Fruit fly (Drosophila melanogaster) whole organism, larva: Measurements from ENCODE around the gene nerfin-1.

Source experiments
- noc ChIP-seq: fragments of 200-800 bp; sonication (Bioruptor generic); optimal IDR thresholded peaks from 3 replicates; lab custom pipeline; 2019; ENCODE audit warnings: missing biosample characterization, mild to moderate bottlenecking, missing genetic modification characterization, moderate library complexity

Gene nerfin-1

DNA sequence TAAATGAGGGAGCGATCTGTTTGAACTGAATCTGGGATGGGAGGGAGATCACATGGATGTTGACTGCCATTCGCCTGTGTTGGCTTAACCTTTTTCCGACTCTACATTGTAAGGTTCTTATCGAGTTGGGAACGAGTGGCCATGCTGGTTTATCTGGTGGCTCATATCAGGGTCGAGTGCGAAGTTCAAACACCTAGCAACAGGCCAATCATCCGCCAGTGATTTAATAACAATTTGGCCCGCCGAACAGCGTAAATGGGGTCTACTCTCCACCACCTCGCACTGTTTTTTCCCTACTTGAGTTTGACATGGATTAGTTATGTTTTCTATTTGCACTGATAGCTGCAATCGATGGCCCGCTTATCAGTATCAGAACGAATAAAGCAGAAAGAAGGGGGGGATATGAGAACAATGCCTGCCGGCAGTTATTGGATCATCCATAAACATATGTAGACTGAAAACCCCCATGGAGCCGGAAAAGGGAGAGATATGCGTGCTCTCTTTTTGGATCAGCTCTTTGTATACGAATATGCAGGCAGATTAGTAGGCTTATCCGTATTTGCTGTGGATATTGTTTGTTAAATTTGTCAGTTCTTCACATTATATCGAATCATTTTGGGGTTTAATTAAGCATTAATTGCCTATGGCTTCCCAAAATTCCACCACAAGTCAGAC is 21.4 kb upstream of the nerfin-1 start:
- TF ChIP-seq noc (tag; lab: Kevin White, UChicago) = no peak

DNA sequence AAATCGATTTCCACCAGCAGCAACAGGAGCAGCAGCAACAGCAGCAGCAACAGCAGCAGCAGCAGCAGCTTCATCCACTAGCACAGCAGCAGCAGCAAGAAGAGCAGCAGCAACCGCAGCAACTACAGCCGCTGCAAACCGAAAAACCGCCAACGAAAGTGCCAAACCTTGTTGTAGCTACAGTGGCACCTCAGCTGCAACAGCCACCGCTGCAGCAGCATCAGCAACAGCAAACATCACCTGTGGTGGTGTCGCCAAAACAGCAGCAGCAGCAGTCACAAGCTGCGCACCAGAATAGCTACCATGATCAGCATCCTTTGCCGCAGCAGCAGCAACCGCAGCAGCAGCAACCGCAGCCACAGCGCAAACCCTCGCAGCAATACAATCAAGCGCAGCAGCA is 20.5 kb upstream of the nerfin-1 start:
- TF ChIP-seq noc (tag; lab: Kevin White, UChicago) = no peak

DNA sequence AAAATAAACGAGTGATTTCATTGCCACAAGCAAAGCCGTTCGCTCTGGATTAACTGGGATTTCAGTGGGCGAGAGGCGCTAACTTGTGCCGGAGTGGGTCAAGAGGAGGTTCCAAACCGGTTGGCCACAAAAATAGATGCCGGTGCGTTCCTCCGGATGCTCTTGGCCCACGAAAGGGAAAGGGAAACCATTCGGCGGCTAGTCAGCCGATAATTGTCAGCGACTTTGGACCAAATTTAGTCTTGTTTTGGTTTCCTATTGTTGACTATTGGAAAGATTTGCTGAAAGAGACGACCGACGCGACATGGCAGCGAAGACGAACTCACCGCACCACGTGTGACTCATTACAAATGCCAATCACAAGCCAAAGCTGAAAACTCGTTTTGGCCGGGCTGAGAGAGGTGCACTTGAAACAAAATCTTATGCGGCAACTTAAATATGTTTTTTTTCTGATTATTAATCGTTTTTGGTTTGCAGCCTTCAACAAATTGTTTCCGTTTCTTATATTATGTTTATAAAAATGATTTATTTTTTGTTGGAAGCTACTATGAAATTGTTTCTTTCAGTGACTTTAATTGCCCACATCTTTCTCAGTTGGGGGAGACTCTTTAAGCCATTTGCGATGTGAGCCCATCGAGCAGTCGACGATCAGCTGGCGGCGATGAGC is 13.5 kb upstream of the nerfin-1 start, which contains the start of gene CG34056:
Gene CG34056 (plus strand): TSS at position 638 of the 667 bp plus-strand sequence.
- TF ChIP-seq noc (tag; lab: Kevin White, UChicago) = peak; percentile 94

DNA sequence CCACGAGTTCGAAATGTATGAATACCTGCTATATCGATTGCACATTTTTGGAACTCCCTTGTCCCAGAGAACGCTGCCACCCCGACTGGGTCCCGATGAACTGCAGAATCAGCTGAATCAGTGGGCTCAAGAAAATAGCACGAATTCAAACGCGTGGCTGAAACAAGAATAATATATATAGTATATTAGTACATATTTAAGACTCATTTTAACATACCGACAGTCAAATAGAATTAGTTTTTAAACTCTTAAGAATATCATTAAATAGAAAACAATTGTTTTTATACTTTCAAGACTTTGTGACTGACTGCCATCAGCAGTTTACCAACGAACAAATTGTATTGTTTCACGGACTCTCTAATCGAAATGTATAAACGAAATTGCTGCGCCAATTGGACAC is 11.8 kb upstream of the nerfin-1 start, which contains the start of gene CG34057:
Gene CG34057 (plus strand): TSS at position 301 of the 400 bp plus-strand sequence.
- TF ChIP-seq noc (tag; lab: Kevin White, UChicago) = no peak

DNA sequence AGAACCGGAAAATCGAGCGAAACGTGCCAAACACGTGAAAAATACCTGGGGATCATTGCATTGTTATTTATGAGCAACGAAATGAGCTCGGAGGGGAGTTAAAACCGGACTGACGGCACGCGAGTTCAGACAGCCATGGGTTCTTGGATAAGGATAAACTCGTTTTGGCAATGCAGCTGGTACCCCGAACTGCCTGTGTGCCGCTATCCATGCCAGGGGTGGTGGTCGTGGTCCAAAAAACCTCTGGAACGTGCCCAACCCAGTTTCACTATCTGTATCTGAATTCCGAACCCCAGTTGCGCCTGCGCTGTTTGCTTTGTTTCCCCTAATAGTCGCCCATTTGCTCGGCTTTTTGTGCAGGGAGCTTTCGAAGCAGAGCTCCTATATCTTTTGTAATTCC is 9.6 kb upstream of the nerfin-1 start:
- TF ChIP-seq noc (tag; lab: Kevin White, UChicago) = no peak

DNA sequence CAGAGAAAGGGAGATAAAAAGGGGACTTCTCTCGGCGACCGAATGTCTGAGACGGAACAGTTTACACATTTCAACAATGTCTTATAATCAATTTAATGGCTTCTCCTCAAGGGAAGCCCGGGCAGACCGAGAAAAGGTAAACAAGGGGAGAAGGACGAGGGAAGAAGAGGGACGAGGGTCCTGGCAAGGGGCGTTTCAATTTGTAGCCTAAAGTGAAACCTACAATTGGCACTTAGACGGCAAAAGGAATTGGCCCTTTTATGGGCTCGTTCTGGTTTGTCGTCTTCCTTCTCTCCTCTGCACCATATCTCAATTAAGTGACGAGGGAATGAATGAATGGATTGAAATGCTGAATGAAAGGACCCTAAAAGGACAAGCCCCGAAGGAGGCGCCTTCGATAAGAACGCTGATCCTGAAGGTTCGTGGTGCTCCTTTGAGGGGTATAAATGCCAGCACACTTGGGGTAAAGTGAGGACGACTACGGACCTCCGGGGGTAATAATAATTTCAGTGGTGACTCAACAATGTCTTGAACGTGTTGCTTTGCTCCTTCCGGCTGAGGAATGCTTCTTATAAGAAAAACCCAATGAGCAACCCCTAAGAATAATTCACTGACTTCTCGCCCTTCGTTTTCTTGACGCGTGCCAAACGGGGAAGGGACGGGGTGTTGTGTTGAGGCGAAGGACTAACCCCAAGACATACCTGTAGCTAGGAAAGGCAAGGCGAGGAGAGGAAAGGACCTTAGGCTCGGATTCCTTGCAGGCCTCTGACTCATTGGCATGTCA is 8.3 kb upstream of the nerfin-1 start:
- TF ChIP-seq noc (tag; lab: Kevin White, UChicago) = no peak

DNA sequence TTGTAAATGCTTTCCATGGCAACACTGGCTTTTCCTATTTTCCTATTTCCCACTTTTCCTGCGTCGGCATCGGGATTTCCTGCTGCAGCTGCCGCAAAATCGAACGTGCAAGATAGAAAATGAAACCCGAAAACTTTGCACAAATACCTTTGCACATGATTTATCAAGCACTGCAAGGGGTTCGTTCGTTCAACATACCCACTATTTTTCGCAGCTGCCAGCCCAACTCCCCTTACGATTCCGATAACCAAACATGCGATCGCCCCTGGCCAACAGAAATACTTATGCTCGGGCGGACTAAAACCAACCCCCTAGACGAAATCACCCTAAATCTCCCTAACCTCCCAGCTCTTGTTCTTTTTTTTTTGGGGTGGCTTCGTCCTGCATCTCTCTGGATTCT is 7.5 kb upstream of the nerfin-1 start:
- no peak for TF ChIP-seq noc (tag; lab: Kevin White, UChicago)

DNA sequence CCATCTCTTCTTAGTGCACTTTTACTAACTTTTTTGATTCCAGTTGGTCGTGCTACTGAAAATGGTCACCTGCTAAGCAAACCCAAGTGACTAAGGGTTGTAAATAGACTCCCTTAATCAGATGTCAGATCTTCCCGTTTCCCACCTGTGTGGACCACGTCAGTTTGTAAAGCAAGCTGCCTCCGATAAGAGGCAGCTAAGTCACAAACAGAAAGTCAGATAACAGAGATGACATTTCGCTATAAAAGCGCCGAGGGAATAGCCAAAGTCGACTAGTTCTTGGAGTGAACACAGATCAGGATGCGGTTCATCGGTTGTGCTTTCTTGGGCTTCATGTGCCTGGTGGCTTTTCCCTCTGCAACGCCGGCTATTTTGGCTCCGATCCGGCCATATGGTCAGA is 6.3 kb upstream of the nerfin-1 start, which contains the start of gene mat:
Gene mat (plus strand): TSS at position 301 of the 400 bp plus-strand sequence.
- no peak for TF ChIP-seq noc (tag; lab: Kevin White, UChicago)

DNA sequence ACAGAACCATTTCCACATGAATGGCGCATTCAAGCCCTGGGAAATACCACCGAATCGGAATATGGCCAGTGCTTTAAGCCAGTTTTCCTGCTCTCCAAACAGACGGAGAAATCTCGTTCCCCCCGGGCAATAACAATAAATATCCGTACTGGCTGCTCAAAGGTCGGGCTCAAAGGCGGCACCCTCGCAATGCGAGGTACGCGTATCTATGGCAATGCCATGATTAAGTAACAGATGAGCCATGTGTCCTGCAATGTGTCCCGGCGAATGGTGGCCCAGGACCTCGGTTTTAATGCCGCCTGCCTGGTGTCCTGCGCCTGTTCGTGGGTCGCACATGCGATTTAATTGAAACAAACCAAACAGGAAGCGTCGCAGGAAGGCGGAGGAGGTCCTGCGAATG is 5.0 kb upstream of the nerfin-1 start:
- TF ChIP-seq noc (tag; lab: Kevin White, UChicago) = no peak

DNA sequence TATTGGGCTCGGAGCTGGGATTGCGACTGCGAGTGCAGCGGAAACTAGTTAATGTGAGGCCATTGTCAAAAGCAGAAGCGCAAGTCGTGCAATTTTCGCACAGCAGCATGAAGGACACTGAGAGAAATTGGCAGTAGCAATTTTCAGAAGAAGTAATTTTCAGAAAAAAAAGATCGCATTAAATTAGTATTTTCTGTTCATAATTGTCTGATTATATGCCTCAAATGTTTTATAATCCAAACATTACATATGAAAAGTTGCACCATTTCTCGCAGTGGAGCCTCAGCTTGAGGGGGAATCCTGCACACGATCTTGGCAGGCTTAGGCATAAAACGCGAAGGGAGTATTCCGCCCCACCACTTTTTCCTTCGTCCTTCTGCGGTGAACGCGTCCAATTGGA is 4.5 kb upstream of the nerfin-1 start:
- no peak for TF ChIP-seq noc (tag; lab: Kevin White, UChicago)

DNA sequence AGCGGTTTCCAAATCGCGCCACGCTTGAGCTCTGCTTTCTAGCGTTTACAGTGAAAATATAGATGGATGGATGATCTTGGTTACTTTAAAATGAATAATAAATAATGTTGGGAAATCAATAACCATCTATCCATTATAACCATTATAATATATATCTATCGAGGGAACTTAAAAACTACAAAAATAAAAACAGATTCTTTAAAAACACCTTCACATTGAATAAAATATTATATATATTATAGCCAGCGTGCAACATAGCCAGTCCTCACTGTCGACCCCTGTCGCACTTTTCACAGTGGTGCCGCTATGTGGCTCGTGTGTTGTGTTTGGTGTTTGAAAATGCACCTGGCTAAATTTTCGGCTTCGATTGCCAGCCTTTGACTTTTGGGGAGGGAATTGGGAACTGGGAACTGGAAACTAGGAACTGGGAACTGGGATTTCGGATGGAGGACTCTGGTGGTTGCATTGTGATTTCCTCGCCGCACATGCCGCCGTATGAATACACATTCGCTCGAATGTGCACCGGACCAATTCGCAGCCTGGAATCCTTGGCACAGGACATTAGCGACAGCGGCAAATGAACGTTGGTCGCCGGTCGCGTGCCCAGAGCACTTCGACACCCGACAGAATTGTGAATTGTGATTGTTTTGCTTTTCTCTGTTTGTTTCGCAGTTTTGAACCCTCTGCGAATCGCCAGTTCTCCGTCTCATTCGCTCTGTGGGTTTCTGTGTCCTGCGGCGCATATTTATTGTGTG is 3.7 kb upstream of the nerfin-1 start:
- no peak for TF ChIP-seq noc (tag; lab: Kevin White, UChicago)

DNA sequence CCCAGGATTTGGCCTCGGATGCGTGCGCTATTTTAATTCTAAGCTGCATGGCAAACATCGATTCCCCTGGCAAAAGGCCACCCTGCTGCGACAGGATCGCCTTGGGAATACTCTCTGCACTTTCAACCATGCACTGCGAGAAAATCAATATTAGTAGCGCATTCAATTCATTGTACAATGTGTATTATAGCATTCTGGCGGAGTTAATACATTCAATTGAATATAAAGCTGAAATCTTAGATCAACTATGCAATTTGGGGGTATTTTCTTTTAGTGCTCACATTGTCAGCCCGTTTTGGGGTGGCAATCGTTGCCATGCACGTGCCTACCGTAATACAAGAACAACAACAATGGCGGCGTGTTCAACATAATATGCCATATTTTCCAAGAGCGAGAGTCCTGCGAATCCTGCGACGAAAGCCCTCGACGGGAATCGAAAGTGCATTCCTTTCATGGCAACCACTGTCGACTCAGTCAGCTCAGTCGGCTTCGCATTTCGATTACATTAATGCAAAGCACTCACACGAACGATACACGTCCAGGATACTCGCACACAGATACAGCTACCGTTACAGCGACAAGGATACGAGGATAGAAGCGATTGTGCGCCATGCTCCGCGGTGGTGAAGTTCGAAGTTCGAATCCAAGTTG is 1.1 kb upstream of the nerfin-1 start:
- no peak for TF ChIP-seq noc (tag; lab: Kevin White, UChicago)

DNA sequence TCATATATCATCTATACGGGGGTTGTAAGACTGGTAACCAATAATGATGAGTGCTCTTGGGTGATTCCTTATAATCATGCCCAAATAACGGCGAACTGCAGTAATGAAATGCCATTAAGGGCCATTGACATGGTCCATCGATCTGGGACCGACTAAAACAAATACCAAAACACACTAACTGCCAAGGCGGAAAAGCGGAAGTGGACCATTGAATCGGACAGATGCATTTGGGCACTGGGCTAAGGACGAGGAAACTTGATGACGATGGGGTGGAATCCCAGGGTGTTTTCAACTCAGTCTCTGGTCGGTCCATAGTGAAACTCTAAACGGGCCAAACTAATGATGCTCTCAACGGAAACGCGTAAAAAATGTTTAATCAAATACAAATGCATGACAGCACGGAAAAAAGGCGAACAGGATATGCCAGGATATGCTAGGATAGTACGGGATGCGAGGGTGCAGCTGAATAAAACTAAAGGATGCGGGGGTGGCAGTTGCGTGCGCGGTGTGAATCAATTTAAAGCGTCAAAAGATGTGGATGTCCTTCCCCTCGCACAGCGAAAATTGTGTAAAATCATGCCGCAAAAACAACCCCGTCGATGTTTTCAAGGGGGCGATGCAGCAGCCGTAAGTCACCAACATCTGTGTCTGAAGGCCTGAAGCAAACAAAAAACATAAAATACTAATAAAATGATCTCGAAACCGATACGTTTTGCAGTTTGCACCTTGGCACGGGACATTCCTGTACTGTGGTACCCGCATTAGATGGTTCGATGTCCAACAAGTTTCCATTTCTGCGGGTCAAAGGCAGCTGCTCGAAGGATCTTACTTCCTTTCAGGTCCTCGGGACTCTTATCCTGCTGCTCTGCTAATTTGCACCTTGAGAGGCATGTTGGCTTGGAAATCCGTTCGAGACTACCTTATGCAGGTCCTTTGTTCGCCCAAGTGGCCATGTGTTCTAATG is 3.8 kb downstream of the nerfin-1 start:
- no peak for TF ChIP-seq noc (tag; lab: Kevin White, UChicago)

DNA sequence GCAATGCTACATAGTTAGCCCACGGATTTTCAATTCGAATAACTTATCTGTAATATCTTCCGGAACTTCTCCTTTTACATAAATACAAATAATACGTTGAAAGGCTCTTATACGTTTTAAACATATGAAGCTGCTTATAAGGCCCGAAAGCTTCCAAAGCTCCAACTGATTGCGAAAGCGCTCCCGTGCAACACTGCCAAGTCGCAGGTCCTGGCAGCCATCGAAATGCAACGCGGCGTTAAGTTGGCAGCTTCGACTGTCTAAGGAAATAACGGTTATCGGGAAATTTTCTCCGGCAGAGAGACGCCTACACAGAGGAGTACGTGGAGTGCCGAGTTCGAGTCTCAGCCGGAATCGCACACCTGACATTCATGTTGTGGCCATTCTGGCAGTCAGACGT is 4.8 kb downstream of the nerfin-1 start, which contains the start of gene Glut1:
Gene Glut1 (plus strand): TSS at position 393 of the 400 bp plus-strand sequence.
- TF ChIP-seq noc (tag; lab: Kevin White, UChicago) = no peak
